Worm (Caenorhabditis elegans) whole organism, early embryonic: ENCODE results near the gene F55G11.1.

ENCODE experiments used
- ama-1 ChIP-seq: fragments of 150-350 bp; optimal IDR thresholded peaks from 2 replicates; lab custom pipeline; 2014
- ets-7 ChIP-seq: sonication (generic microtip); optimal IDR thresholded peaks from 2 replicates; lab custom pipeline; 2016; ENCODE audit warnings: missing genotype, missing genetic modification characterization, missing compliant biosample characterization

ce11 chrIV:12903687-12904086, 42.7 kb downstream of the F55G11.1 start:
- TF ChIP-seq ama-1 (lab: Kevin White, UChicago) (no peak), ets-7 (tag; lab: Kevin White, UChicago) (no peak)
